Worm (Caenorhabditis elegans): Measurements from ENCODE around the gene madf-9.

DNA sequence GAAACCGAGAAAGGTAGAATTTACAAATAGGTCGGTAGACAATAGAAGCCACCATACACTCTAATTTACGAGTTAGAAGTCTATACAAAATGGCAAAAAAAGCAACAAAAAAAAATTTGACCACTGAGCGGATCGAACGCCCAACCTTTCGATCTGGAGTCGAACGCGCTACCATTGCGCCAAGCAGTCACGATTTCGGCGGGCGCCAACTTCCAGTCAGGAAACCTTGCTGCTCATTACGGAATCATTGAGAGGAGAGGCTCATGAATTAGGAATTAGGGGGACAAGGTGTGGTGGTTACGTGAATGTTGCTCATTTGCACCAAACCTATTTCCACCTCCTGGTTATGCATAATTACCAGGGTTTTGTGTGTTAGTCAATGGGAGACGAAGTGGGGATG, 44.9 kb downstream of the madf-9 start:
- TF ChIP-seq ama-1 (optimal IDR thresholded peaks at IDR 0.05) (no peak), tbx-11 (GFP tag; IDR thresholded peaks at IDR 0.05) (no peak), ets-7 (tag; optimal IDR thresholded peaks at IDR 0.05) (no peak), hmg-4 (GFP tag; optimal IDR thresholded peaks at IDR 0.05) (no peak)

Measured in whole organism, early embryonic.